Fruit fly (Drosophila melanogaster) whole organism, embryonic: ENCODE data around the gene Dis3.
A peak's percentile ranks its signal among the peaks of the same experiment; 100 is the strongest.

Experiments used
- Atf6 ChIP-seq: fragments of 200-800 bp; sonication (Bioruptor generic); IDR thresholded peaks from 2 replicates; pipeline ENCODE4 v1.3.6; 2022; ENCODE audit warnings: missing biosample characterization, missing genetic modification characterization
- Awh ChIP-seq: fragments of 200-800 bp; sonication (Bioruptor generic); IDR thresholded peaks from 2 replicates; pipeline ENCODE4, ENCODE4 v1.3.6; 2022; ENCODE audit warnings: missing biosample characterization, missing genetic modification characterization
- CG10209 ChIP-seq: fragments of 200-800 bp; sonication (Bioruptor generic); optimal IDR thresholded peaks from 3 replicates; lab custom pipeline; 2017; ENCODE audit warnings: missing biosample characterization, mild to moderate bottlenecking, missing genetic modification characterization, missing genetic modification reagents
- CG10366 ChIP-seq: fragments of 200-800 bp; sonication (Bioruptor generic); IDR thresholded peaks from 2 replicates; pipeline ENCODE4 v1.3.6; 2022; ENCODE audit warnings: missing biosample characterization, missing genetic modification characterization
- CG11085 ChIP-seq: fragments of 200-800 bp; sonication (Bioruptor generic); IDR thresholded peaks from 2 replicates; pipeline ENCODE4 v1.3.6; 2022; ENCODE audit warnings: missing biosample characterization, missing genetic modification characterization
- CG11398 ChIP-seq: fragments of 200-800 bp; sonication (Bioruptor generic); optimal IDR thresholded peaks from 2 replicates; lab custom pipeline; 2016; ENCODE audit warnings: missing biosample characterization, missing genetic modification characterization
- CG12104 ChIP-seq: fragments of 200-800 bp; sonication (Bioruptor generic); optimal IDR thresholded peaks from 3 replicates; lab custom pipeline; 2016; ENCODE audit warnings: missing biosample characterization, missing genetic modification characterization
- CG12391 ChIP-seq: fragments of 200-800 bp; sonication (Bioruptor generic); optimal IDR thresholded peaks from 3 replicates; lab custom pipeline; 2018; ENCODE audit warnings: missing biosample characterization, mild to moderate bottlenecking, missing genetic modification characterization, moderate library complexity
- CG13424 ChIP-seq: fragments of 200-800 bp; sonication (Bioruptor generic); optimal IDR thresholded peaks from 2 replicates; lab custom pipeline; 2019; ENCODE audit warnings: missing biosample characterization, mild to moderate bottlenecking, missing genetic modification characterization, moderate library complexity
- CG13775 ChIP-seq: fragments of 200-800 bp; sonication (Bioruptor generic); optimal IDR thresholded peaks from 3 replicates; lab custom pipeline; 2017; ENCODE audit warnings: missing biosample characterization, mild to moderate bottlenecking, missing genetic modification characterization
- CG15696 ChIP-seq: fragments of 200-800 bp; sonication (Bioruptor generic); optimal IDR thresholded peaks from 2 replicates; lab custom pipeline; 2019; ENCODE audit warnings: missing biosample characterization, mild to moderate bottlenecking, missing genetic modification characterization, moderate library complexity
- CG17385 ChIP-seq: fragments of 200-800 bp; sonication (Bioruptor generic); optimal IDR thresholded peaks from 3 replicates; lab custom pipeline; 2018; ENCODE audit warnings: missing biosample characterization, mild to moderate bottlenecking, missing genetic modification characterization
- CG31388 ChIP-seq: fragments of 200-800 bp; sonication (Bioruptor generic); optimal IDR thresholded peaks from 2 replicates; lab custom pipeline; 2016; ENCODE audit warnings: missing biosample characterization, missing genetic modification characterization
- CG34224 ChIP-seq: fragments of 200-800 bp; sonication (Bioruptor generic); IDR thresholded peaks from 3 replicates; pipeline ENCODE4 v1.3.6; 2022; ENCODE audit warnings: missing biosample characterization, missing genetic modification characterization; ENCODE audit not compliant: partially characterized antibody
- CG34422 ChIP-seq: fragments of 200-800 bp; sonication (Bioruptor generic); IDR thresholded peaks from 3 replicates; pipeline ENCODE4 v1.3.6; 2022; ENCODE audit warnings: missing biosample characterization, missing genetic modification characterization
- CG42726 ChIP-seq: fragments of 200-800 bp; sonication (Bioruptor generic); IDR thresholded peaks from 2 replicates; pipeline ENCODE4 v1.3.6; 2022; ENCODE audit warnings: missing biosample characterization, missing genetic modification characterization; ENCODE audit not compliant: partially characterized antibody
- CG6683 ChIP-seq: fragments of 200-800 bp; sonication (Bioruptor generic); optimal IDR thresholded peaks from 2 replicates; lab custom pipeline; 2017; ENCODE audit warnings: missing biosample characterization, mild to moderate bottlenecking, missing genetic modification characterization, missing genetic modification reagents
- CG8765 ChIP-seq: fragments of 200-800 bp; sonication (Bioruptor generic); IDR thresholded peaks from 2 replicates; pipeline ENCODE4 v1.3.6; 2022; ENCODE audit warnings: missing biosample characterization, missing genetic modification characterization
- Dbx ChIP-seq: fragments of 200-800 bp; sonication (Bioruptor generic); IDR thresholded peaks from 3 replicates; pipeline ENCODE4 v1.3.6; 2022; ENCODE audit warnings: missing biosample characterization, missing genetic modification characterization
- Dip3 ChIP-seq: fragments of 200-800 bp; sonication (Bioruptor generic); optimal IDR thresholded peaks from 3 replicates; lab custom pipeline; 2016; ENCODE audit warnings: missing biosample characterization, missing genetic modification characterization
- ERR ChIP-seq: fragments of 200-800 bp; sonication (Bioruptor generic); optimal IDR thresholded peaks from 2 replicates; lab custom pipeline; 2016; ENCODE audit warnings: missing biosample characterization, missing genetic modification characterization
- H2.0 ChIP-seq: fragments of 200-800 bp; sonication (Bioruptor generic); IDR thresholded peaks from 2 replicates; pipeline ENCODE4 v1.3.6; 2022; ENCODE audit warnings: missing biosample characterization, missing genetic modification characterization
- HLH3B ChIP-seq: fragments of 200-800 bp; sonication (Bioruptor generic); IDR thresholded peaks from 2 replicates; pipeline ENCODE4 v1.3.6; 2022; ENCODE audit warnings: missing biosample characterization, missing genetic modification characterization
- HLH4C ChIP-seq: fragments of 200-800 bp; sonication (Bioruptor generic); IDR thresholded peaks from 3 replicates; pipeline ENCODE4 v1.3.6; 2022; ENCODE audit warnings: missing biosample characterization, missing genetic modification characterization; ENCODE audit not compliant: partially characterized antibody
- Hmr ChIP-seq: fragments of 200-800 bp; sonication (Bioruptor generic); optimal IDR thresholded peaks from 3 replicates; lab custom pipeline; 2017; ENCODE audit warnings: mild to moderate bottlenecking, missing biosample characterization, missing genetic modification reagents, missing genetic modification characterization
- Lhr ChIP-seq: fragments of 200-800 bp; sonication (Bioruptor generic); optimal IDR thresholded peaks from 3 replicates; lab custom pipeline; 2017; ENCODE audit warnings: mild to moderate bottlenecking, missing biosample characterization, missing genetic modification reagents, missing genetic modification characterization
- Max ChIP-seq: fragments of 200-800 bp; sonication (Bioruptor generic); optimal IDR thresholded peaks from 2 replicates; lab custom pipeline; 2016; ENCODE audit warnings: missing biosample characterization, mild to moderate bottlenecking, missing genetic modification characterization
- NFAT ChIP-seq: fragments of 200-800 bp; sonication (Bioruptor generic); IDR thresholded peaks from 2 replicates; pipeline ENCODE4 v1.3.6; 2022; ENCODE audit warnings: missing biosample characterization, missing genetic modification characterization
- Sox100B ChIP-seq: fragments of 200-800 bp; sonication (Bioruptor generic); optimal IDR thresholded peaks from 3 replicates; lab custom pipeline; 2018; ENCODE audit warnings: missing biosample characterization, mild to moderate bottlenecking, missing genetic modification characterization
- ab ChIP-seq: fragments of 200-800 bp; sonication (Bioruptor generic); optimal IDR thresholded peaks from 2 replicates; lab custom pipeline; 2016; ENCODE audit warnings: missing biosample characterization, missing genetic modification characterization
- aop ChIP-seq: fragments of 200-800 bp; sonication (Bioruptor generic); IDR thresholded peaks from 2 replicates; pipeline ENCODE4 v1.3.6; 2022; ENCODE audit warnings: missing biosample characterization, missing genetic modification characterization
- ash1 ChIP-seq: fragments of 200-800 bp; sonication (Bioruptor generic); optimal IDR thresholded peaks from 2 replicates; lab custom pipeline; 2018; ENCODE audit warnings: missing biosample characterization, mild to moderate bottlenecking, missing genetic modification characterization
- az2 ChIP-seq: fragments of 200-800 bp; sonication (Bioruptor generic); optimal IDR thresholded peaks from 3 replicates; lab custom pipeline; 2016; ENCODE audit warnings: missing biosample characterization, missing genetic modification characterization
- bowl ChIP-seq: fragments of 200-800 bp; sonication (Bioruptor generic); IDR thresholded peaks from 2 replicates; pipeline ENCODE4 v1.3.6; 2022; ENCODE audit warnings: missing biosample characterization, missing genetic modification characterization
- br ChIP-seq: fragments of >200 bp; optimal IDR thresholded peaks from 2 replicates; lab custom pipeline; 2017
- crp ChIP-seq, 2 experiments: fragments of 200-800 bp; sonication (Bioruptor generic); optimal IDR thresholded peaks; 2 replicates in 1 of 2; 3 replicates in 1 of 2; lab custom pipeline; 2017; ENCODE audit warnings: missing biosample characterization in 2 of 2, missing genetic modification characterization in 2 of 2, mild to moderate bottlenecking in 1 of 2, moderate library complexity in 1 of 2
- cwo ChIP-seq: fragments of 200-800 bp; sonication (Bioruptor generic); optimal IDR thresholded peaks from 3 replicates; lab custom pipeline; 2017; ENCODE audit warnings: missing biosample characterization, missing genetic modification characterization, mild to moderate bottlenecking, moderate library complexity, missing genetic modification reagents
- ftz-f1 ChIP-seq: fragments of 200-800 bp; sonication (Bioruptor generic); optimal IDR thresholded peaks from 2 replicates; lab custom pipeline; 2016; ENCODE audit warnings: missing biosample characterization, missing genetic modification characterization
- gfzf ChIP-seq: fragments of 200-800 bp; sonication (Bioruptor generic); optimal IDR thresholded peaks from 2 replicates; lab custom pipeline; 2016; ENCODE audit warnings: missing biosample characterization, mild to moderate bottlenecking, missing genetic modification characterization, moderate library complexity
- gt ChIP-seq: fragments of 200-800 bp; sonication (Bioruptor generic); IDR thresholded peaks from 2 replicates; pipeline ENCODE4 v1.3.6; 2022; ENCODE audit warnings: missing biosample characterization, missing genetic modification characterization
- hbn ChIP-seq: fragments of 200-800 bp; sonication (Bioruptor generic); IDR thresholded peaks from 2 replicates; pipeline ENCODE4 v1.3.6; 2022; ENCODE audit warnings: missing biosample characterization, missing genetic modification characterization; ENCODE audit not compliant: partially characterized antibody
- kah ChIP-seq: fragments of 200-800 bp; sonication (Bioruptor generic); optimal IDR thresholded peaks from 2 replicates; lab custom pipeline; 2018; ENCODE audit warnings: missing biosample characterization, mild to moderate bottlenecking, missing genetic modification characterization
- phol ChIP-seq: fragments of 200-800 bp; sonication (Bioruptor generic); optimal IDR thresholded peaks from 3 replicates; lab custom pipeline; 2018; ENCODE audit warnings: missing biosample characterization, mild to moderate bottlenecking, missing genetic modification characterization, moderate library complexity
- pum ChIP-seq: fragments of 200-800 bp; sonication (Bioruptor generic); optimal IDR thresholded peaks from 2 replicates; lab custom pipeline; 2016; ENCODE audit warnings: missing biosample characterization, missing genetic modification characterization
- ranshi ChIP-seq: fragments of 200-800 bp; sonication (Bioruptor generic); IDR thresholded peaks from 2 replicates; pipeline ENCODE4 v1.3.6; 2022; ENCODE audit warnings: missing biosample characterization, missing genetic modification characterization
- scrt ChIP-seq: fragments of 200-800 bp; sonication (Bioruptor generic); optimal IDR thresholded peaks from 2 replicates; lab custom pipeline; 2018; ENCODE audit warnings: missing biosample characterization, mild to moderate bottlenecking, missing genetic modification characterization, moderate library complexity
- slbo ChIP-seq: fragments of 200-800 bp; sonication (Bioruptor generic); IDR thresholded peaks from 2 replicates; pipeline ENCODE4 v1.3.6; 2022; ENCODE audit warnings: missing biosample characterization, missing genetic modification characterization
- stc ChIP-seq: fragments of 200-800 bp; sonication (Bioruptor generic); IDR thresholded peaks from 2 replicates; pipeline ENCODE4 v1.3.6; 2022; ENCODE audit warnings: missing biosample characterization, missing genetic modification characterization
- ttk ChIP-seq: fragments of 200-800 bp; sonication (Bioruptor generic); IDR thresholded peaks from 2 replicates; pipeline ENCODE4 v2.1.2; 2022; ENCODE audit warnings: missing biosample characterization, missing genetic modification characterization
- tx ChIP-seq: fragments of 200-800 bp; sonication (Bioruptor generic); optimal IDR thresholded peaks from 2 replicates; lab custom pipeline; 2016; ENCODE audit warnings: missing biosample characterization, missing genetic modification characterization

Gene Dis3

dm6 chr3R:24333182-24333808, at the start of gene Dis3, which contains the start of gene Rrp5 (continued):
- TF ChIP-seq CG34422 (GFP tag; lab: Robert Waterston, UW) (peak; percentile 89), CG17385 (GFP tag; lab: Kevin White, UChicago) (no peak), CG11085 (peak; percentile 42; the same call in 1 of the 2 replicates), Atf6 (no peak), Dip3 (GFP tag; lab: Kevin White, UChicago) (peak; percentile 45), CG12391 (tag; lab: Kevin White, UChicago) (no peak), NFAT (GFP tag; lab: Robert Waterston, UW) (peak; percentile 79), CG15696 (tag; lab: Kevin White, UChicago) (peak; percentile 29), Sox100B (no peak), CG31388 (GFP tag; lab: Kevin White, UChicago) (no peak), H2.0 (GFP tag; lab: Robert Waterston, UW) (peak; percentile 45; the same call in 1 of the 2 replicates), HLH3B (GFP tag; lab: Robert Waterston, UW) (no peak), Max (GFP tag; lab: Kevin White, UChicago) (peak; percentile 95), CG13424 (tag; lab: Kevin White, UChicago) (no peak), CG10366 (GFP tag; lab: Robert Waterston, UW) (peak; percentile 42; the same call in 1 of the 2 replicates), Awh (GFP tag; lab: Robert Waterston, UW) (no peak), slbo (peak; percentile 80), phol (tag; lab: Kevin White, UChicago) (peak; percentile 74), hbn (GFP tag; lab: Robert Waterston, UW) (no peak), CG11398 (GFP tag; lab: Kevin White, UChicago) (no peak), ERR (GFP tag; lab: Kevin White, UChicago) (no peak), CG13775 (GFP tag; lab: Kevin White, UChicago) (peak; percentile 42), crp (GFP tag; optimal IDR thresholded peaks at IDR 0.05; lab: Kevin White, UChicago) (peak in 1 of 2 experiments; percentile 66), HLH4C (GFP tag; lab: Robert Waterston, UW) (peak; percentile 58; the same call in 2 of the 3 replicates), CG8765 (GFP tag; lab: Robert Waterston, UW) (peak; percentile 46; the same call in 1 of the 2 replicates), gfzf (peak; percentile 97), CG42726 (GFP tag; lab: Robert Waterston, UW) (0 out of 2 replicates have a peak, but pooled peaks have one; percentile 65), tx (peak; percentile 17), cwo (GFP tag; lab: Kevin White, UChicago) (peak; percentile 87), stc (GFP tag; lab: Robert Waterston, UW) (no peak), Hmr (GFP tag; lab: Kevin White, UChicago) (no peak), az2 (GFP tag; lab: Kevin White, UChicago) (no peak), gt (GFP tag; lab: Robert Waterston, UW) (no peak), aop (GFP tag; lab: Robert Waterston, UW) (no peak), scrt (GFP tag; lab: Kevin White, UChicago) (no peak), ttk (GFP tag; lab: Robert Waterston, UW) (peak; percentile 38; the same call in 1 of the 2 replicates), CG10209 (no peak), ash1 (GFP tag; lab: Kevin White, UChicago) (no peak), kah (GFP tag; lab: Kevin White, UChicago) (no peak), CG6683 (no peak), ranshi (GFP tag; lab: Robert Waterston, UW) (no peak), Dbx (peak; percentile 59; the same call in 1 of the 3 replicates), bowl (GFP tag; lab: Robert Waterston, UW) (no peak), CG12104 (GFP tag; lab: Kevin White, UChicago) (no peak), ab (GFP tag; lab: Kevin White, UChicago) (no peak), br (lab: Kevin White, UChicago) (no peak), CG34224 (GFP tag; lab: Robert Waterston, UW) (no peak; the same call in 2 of the 3 replicates), ftz-f1 (GFP tag; lab: Kevin White, UChicago) (peak; percentile 37), pum (GFP tag; lab: Kevin White, UChicago) (no peak), Lhr (GFP tag; lab: Kevin White, UChicago) (no peak)
